Fruit fly (Drosophila melanogaster): Measurements from ENCODE around the gene CG32195.
A peak's percentile ranks its signal among the peaks of the same experiment; 100 is the strongest.

The CG32195 gene

dm6 chr3L:18105343-18106020 is 7.3 kb upstream of the CG32195 start:
- TF ChIP-seq psq (optimal IDR thresholded peaks at IDR 0.05), result no peak
- TF ChIP-seq Myc (optimal IDR thresholded peaks at IDR 0.05), result no peak
- no peak for TF ChIP-seq ttk (optimal IDR thresholded peaks at IDR 0.05)
- no peak for TF ChIP-seq h (optimal IDR thresholded peaks at IDR 0.05)
- no peak for TF ChIP-seq insv (optimal IDR thresholded peaks at IDR 0.05)
- TF ChIP-seq Sin3A (optimal IDR thresholded peaks at IDR 0.05), result no peak

DNA sequence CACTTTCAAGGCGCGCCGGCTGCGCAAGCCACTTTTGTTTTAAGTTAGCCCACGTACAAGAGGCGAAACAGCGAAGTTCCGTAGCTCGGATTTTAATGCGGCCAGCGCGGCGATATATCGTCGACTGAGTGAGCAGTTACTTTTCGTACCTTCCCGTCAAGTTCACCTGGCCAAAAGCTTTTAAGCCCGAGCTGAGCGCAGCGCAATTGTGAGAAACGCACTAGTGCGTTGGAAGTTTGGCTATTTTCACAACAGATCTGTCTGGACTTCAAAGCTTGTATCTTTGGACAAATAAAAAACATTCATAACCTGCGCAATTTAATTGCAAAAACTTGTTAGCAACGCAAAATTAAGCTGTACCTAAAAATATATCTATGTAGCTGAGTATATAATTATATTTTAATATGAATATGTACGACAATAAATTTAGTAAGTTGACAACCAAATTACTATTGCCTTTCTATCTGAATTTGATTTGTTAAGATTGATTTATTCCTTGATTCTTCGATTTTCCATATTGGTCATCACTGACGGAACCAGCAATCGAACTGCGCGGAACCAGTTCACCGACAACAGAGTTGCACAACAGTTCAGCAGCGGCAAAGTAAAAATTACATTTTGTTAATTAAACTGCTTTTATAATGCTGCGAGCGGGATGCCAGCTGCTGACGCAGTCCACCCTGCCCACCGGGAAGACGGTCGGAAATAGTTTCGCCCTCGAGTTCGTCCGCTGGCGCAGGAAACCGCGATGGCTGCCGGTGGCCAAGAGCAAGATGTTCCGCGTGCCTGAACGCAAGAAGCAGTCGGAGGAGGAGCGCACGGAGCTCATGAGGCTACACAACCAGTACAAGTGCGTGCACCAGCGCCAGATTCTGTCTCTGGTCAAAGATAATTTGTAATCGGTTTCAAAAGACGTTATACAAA is 6.5 kb upstream of the CG32195 start, which contains the start of the genes CG13698 and mRpS26:
CG13698 (minus strand) TSS at position 129 of the 924 bp plus-strand sequence.
mRpS26 (plus strand) TSS at position 559 of the 924 bp plus-strand sequence.
- no peak for TF ChIP-seq Myc (optimal IDR thresholded peaks at IDR 0.05)
- TF ChIP-seq h (optimal IDR thresholded peaks at IDR 0.05), result no peak
- TF ChIP-seq ttk (optimal IDR thresholded peaks at IDR 0.05), result no peak
- TF ChIP-seq psq (optimal IDR thresholded peaks at IDR 0.05), result no peak

DNA sequence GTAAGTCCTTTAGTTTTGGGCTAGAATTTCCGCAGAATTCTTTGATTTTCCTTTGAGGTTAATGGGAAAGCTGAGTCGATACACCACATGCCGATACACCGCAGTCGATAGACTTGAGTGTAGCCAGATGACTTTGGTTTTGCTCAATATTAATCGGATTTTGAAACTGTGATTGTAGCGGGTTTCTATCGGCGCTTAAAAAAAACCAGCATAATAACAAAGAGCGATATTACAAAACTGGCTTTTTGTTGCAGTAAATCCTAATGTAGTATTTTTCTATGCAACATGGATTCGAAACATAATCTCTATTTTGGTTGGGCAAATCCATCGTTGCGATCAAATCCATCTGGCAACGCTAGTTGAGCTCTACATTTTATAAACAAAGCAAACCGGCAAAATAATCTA is 3.3 kb upstream of the CG32195 start, which contains the start of the genes Polr3D and mus304:
Polr3D (minus strand) TSS at position 116 of the 405 bp plus-strand sequence.
mus304 (plus strand) TSS at position 356 of the 405 bp plus-strand sequence.
- TF ChIP-seq Sin3A (optimal IDR thresholded peaks at IDR 0.05) (no peak), h (optimal IDR thresholded peaks at IDR 0.05) (no peak), psq (optimal IDR thresholded peaks at IDR 0.05) (no peak), Myc (optimal IDR thresholded peaks at IDR 0.05) (no peak), insv (optimal IDR thresholded peaks at IDR 0.05) (no peak), ttk (optimal IDR thresholded peaks at IDR 0.05) (no peak)

dm6 chr3L:18114038-18114926 is 1.5 kb downstream of the CG32195 start:
- no peak for TF ChIP-seq ttk (optimal IDR thresholded peaks at IDR 0.05)
- TF ChIP-seq h (optimal IDR thresholded peaks at IDR 0.05), result peak; percentile 90

dm6 chr3L:18121889-18122288 is 9.1 kb downstream of the CG32195 start, which contains the start of gene CG42853:
Gene CG42853 (minus strand): TSS chr3L:18121989.
- TF ChIP-seq Sin3A (optimal IDR thresholded peaks at IDR 0.05) (no peak), h (optimal IDR thresholded peaks at IDR 0.05) (no peak), Myc (optimal IDR thresholded peaks at IDR 0.05) (no peak), psq (optimal IDR thresholded peaks at IDR 0.05) (no peak), insv (optimal IDR thresholded peaks at IDR 0.05) (no peak), ttk (optimal IDR thresholded peaks at IDR 0.05) (no peak)

DNA sequence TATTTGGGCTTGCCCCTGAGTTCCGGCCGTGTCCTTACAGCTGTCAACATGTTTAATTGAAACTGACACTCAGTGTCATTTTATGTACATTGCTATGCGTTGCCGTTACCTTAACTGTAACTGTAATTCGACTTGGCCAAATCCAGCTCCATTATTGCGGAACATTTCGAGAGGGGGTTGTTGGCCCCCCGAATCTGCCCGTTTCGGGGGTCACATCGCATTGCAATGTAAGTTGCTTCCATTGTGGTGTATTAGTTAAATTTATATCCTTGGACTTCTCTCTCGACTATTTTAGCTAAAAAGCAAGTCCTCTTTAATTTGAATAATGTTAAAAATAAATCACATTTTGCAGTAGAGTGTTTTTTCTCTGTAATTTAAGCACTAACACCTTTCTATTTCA is 11.4 kb downstream of the CG32195 start:
- TF ChIP-seq Sin3A (optimal IDR thresholded peaks at IDR 0.05) (no peak), ttk (optimal IDR thresholded peaks at IDR 0.05) (no peak)

DNA sequence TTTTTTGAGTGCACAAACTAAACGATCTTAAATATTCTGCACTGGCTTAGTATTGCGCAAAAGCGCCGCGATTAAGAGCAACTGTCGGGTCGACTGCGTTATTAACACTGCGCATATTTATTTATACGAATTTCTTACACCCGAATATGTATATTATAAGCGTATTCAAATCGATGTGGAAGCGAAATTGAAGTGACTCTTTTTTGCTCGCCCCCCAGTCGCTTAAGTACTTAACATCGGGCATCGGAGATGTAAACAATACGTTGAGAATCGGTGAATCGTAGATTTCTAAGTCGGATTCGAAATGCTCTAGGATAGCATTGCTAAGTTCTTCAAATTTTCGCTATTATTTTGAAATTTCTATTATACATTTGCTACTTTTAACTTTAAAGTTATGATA is 19.8 kb downstream of the CG32195 start, which contains the start of gene Cyp312a1:
Cyp312a1 (minus strand) TSS at position 101 of the 400 bp plus-strand sequence.
- TF ChIP-seq Myc (optimal IDR thresholded peaks at IDR 0.05) (no peak), Sin3A (optimal IDR thresholded peaks at IDR 0.05) (no peak)

DNA sequence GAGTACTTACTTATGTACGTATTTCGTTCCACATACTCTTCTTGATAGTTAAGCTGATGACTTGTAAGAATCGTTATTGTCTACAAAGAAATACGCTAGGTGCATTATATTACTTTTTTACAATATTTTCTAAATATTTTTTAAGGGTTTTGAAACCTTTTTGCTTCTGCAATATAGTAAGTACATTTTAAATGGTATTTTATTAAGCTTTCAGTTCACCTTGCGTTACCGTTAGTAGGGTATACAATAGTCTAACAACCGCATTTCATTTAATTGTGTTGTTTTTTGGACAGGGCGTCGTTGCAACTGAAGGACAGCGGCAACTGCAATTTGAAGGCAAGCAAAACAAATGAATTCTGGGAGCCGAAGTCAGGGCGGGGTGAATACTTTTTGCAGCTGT is 24.4 kb downstream of the CG32195 start:
- no peak for TF ChIP-seq h (optimal IDR thresholded peaks at IDR 0.05)
- no peak for TF ChIP-seq ttk (optimal IDR thresholded peaks at IDR 0.05)
- TF ChIP-seq Sin3A (optimal IDR thresholded peaks at IDR 0.05), result no peak
- TF ChIP-seq Myc (optimal IDR thresholded peaks at IDR 0.05), result no peak
- TF ChIP-seq insv (optimal IDR thresholded peaks at IDR 0.05), result no peak
- no peak for TF ChIP-seq psq (optimal IDR thresholded peaks at IDR 0.05)

dm6 chr3L:18138280-18138679 is 25.5 kb downstream of the CG32195 start:
- TF ChIP-seq insv (optimal IDR thresholded peaks at IDR 0.05), result no peak
- TF ChIP-seq ttk (optimal IDR thresholded peaks at IDR 0.05), result no peak
- no peak for TF ChIP-seq h (optimal IDR thresholded peaks at IDR 0.05)
- no peak for TF ChIP-seq Sin3A (optimal IDR thresholded peaks at IDR 0.05)
- TF ChIP-seq psq (optimal IDR thresholded peaks at IDR 0.05), result no peak
- TF ChIP-seq Myc (optimal IDR thresholded peaks at IDR 0.05), result no peak

- TF ChIP-seq psq (optimal IDR thresholded peaks at IDR 0.05) (no peak), ttk (optimal IDR thresholded peaks at IDR 0.05) (no peak), Myc (optimal IDR thresholded peaks at IDR 0.05) (no peak), insv (optimal IDR thresholded peaks at IDR 0.05) (no peak), h (optimal IDR thresholded peaks at IDR 0.05) (no peak), Sin3A (optimal IDR thresholded peaks at IDR 0.05) (no peak)
Observed at dm6 chr3L:18139184-18139629, 26.4 kb downstream of the CG32195 start, which contains the start of gene geko. Gene geko (plus strand): TSS chr3L:18139402.

- TF ChIP-seq h (optimal IDR thresholded peaks at IDR 0.05) (no peak), insv (optimal IDR thresholded peaks at IDR 0.05) (no peak)
Observed at dm6 chr3L:18142969-18143368, 30.2 kb downstream of the CG32195 start.

DNA sequence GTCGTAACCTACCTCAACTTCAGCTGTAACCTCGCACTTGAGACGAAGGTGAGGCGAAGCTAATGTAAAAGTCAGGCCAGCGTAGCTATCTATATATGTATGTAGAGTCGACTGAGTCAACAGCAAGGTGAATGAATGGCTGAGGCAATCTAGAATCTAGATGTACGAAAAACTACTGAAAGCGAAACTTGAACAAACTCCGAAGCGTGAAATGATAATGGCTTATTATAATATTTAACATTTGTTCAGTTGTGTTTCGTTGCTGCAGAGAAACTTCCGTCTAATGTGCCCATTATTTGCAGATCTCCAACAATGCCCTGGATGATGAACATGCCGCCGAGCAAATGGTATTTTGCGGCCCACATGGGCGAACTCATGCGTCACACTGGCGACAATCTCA is 31.9 kb downstream of the CG32195 start:
- TF ChIP-seq psq (optimal IDR thresholded peaks at IDR 0.05) (no peak), Sin3A (optimal IDR thresholded peaks at IDR 0.05) (no peak), h (optimal IDR thresholded peaks at IDR 0.05) (no peak), insv (optimal IDR thresholded peaks at IDR 0.05) (no peak), Myc (optimal IDR thresholded peaks at IDR 0.05) (no peak)
